Fruit fly (Drosophila melanogaster): ENCODE results near the gene CG42674.
A peak's percentile ranks its signal among the peaks of the same experiment; 100 is the strongest.

Gene CG42674

DNA sequence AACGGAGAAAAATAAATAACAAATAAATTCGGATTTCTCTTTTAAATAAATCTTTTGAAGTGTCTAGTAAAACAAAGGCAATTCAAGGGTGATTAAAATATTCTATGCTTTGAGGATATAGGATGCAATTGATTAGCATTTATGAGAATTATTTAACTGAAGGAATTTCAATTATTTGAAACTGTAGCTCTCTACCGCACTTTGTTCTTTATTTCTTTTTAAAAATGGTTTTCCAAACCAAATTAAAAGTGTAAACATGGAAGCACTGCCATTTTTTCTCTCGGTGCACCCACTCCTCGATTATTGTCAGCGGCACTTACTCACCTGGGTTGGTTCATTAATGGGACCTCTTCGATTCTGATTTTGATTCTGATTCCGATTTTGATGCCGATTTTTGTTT is 30.0 kb downstream of the CG42674 start:
- TF ChIP-seq fd59A (GFP tag; optimal IDR thresholded peaks at IDR 0.05) (no peak), Eip93F (GFP tag; optimal IDR thresholded peaks at IDR 0.05) (no peak), Smox (GFP tag; optimal IDR thresholded peaks at IDR 0.05) (peak; percentile 55), fkh (GFP tag; optimal IDR thresholded peaks at IDR 0.05) (no peak), Hr39 (GFP tag; optimal IDR thresholded peaks at IDR 0.05) (peak; percentile 61), Eip78C (GFP tag) (peak; percentile 88), vri (GFP tag; optimal IDR thresholded peaks at IDR 0.05) (peak; percentile 10), CG10631 (GFP tag; optimal IDR thresholded peaks at IDR 0.05) (peak; percentile 39), Sox102F (GFP tag; optimal IDR thresholded peaks at IDR 0.05) (peak; percentile 42), CG11762 (GFP tag; optimal IDR thresholded peaks at IDR 0.05; ENCODE audit: insufficient read depth) (no peak), OdsH (GFP tag; optimal IDR thresholded peaks at IDR 0.05) (peak; percentile 27), achi (GFP tag; optimal IDR thresholded peaks at IDR 0.05) (no peak), CG3919 (GFP tag; optimal IDR thresholded peaks at IDR 0.05) (peak; percentile 32), Hr4 (GFP tag; optimal IDR thresholded peaks at IDR 0.05) (no peak), ss (GFP tag; optimal IDR thresholded peaks at IDR 0.05) (no peak), CG34406 (GFP tag; optimal IDR thresholded peaks at IDR 0.05) (no peak), cyc (GFP tag; optimal IDR thresholded peaks at IDR 0.05) (peak; percentile 45), lz (GFP tag; optimal IDR thresholded peaks at IDR 0.05) (peak; percentile 43), CG8119 (GFP tag; IDR thresholded peaks at IDR 0.05) (no peak), CG6276 (GFP tag; optimal IDR thresholded peaks at IDR 0.05) (no peak), Sox15 (GFP tag; optimal IDR thresholded peaks at IDR 0.05) (no peak), CG9139 (GFP tag; optimal IDR thresholded peaks at IDR 0.05) (no peak), CG1621 (tag; optimal IDR thresholded peaks at IDR 0.05) (no peak), CG8319 (GFP tag; optimal IDR thresholded peaks at IDR 0.05) (no peak), CG4318 (GFP tag; optimal IDR thresholded peaks at IDR 0.05) (no peak), CG32006 (GFP tag; optimal IDR thresholded peaks at IDR 0.05) (no peak), Met (GFP tag; optimal IDR thresholded peaks at IDR 0.05) (peak; percentile 63), net (GFP tag; optimal IDR thresholded peaks at IDR 0.05) (peak; percentile 5), acj6 (GFP tag; optimal IDR thresholded peaks at IDR 0.05) (peak; percentile 25), CG31627 (GFP tag; optimal IDR thresholded peaks at IDR 0.05) (peak; percentile 53), CG16779 (tag; optimal IDR thresholded peaks at IDR 0.05) (no peak), Sox14 (GFP tag; optimal IDR thresholded peaks at IDR 0.05) (peak; percentile 34), salr (GFP tag; optimal IDR thresholded peaks at IDR 0.05) (no peak), Hr38 (GFP tag; optimal IDR thresholded peaks at IDR 0.05) (no peak), CG11902 (GFP tag; optimal IDR thresholded peaks at IDR 0.05) (no peak), CG7368 (GFP tag; optimal IDR thresholded peaks at IDR 0.05) (no peak), CG15336 (GFP tag; IDR thresholded peaks at IDR 0.05) (no peak), pdm3 (GFP tag; optimal IDR thresholded peaks at IDR 0.05) (peak; percentile 10), dac (GFP tag; optimal IDR thresholded peaks at IDR 0.05) (no peak), Gug (GFP tag; IDR thresholded peaks at IDR 0.05) (no peak), spab (GFP tag; optimal IDR thresholded peaks at IDR 0.05) (no peak), CG10669 (GFP tag; optimal IDR thresholded peaks at IDR 0.05) (peak; percentile 37), Ets96B (tag; optimal IDR thresholded peaks at IDR 0.05) (peak; percentile 35), CG6163 (GFP tag; IDR thresholded peaks at IDR 0.05) (no peak), Eip75B (GFP tag; optimal IDR thresholded peaks at IDR 0.05) (peak; percentile 35), svp (GFP tag) (peak; percentile 86), CG8632 (GFP tag; optimal IDR thresholded peaks at IDR 0.05) (no peak), CG11294 (GFP tag; IDR thresholded peaks at IDR 0.05) (no peak), Blimp-1 (GFP tag; optimal IDR thresholded peaks at IDR 0.05) (no peak), eg (GFP tag; IDR thresholded peaks at IDR 0.05) (no peak), topi (GFP tag; optimal IDR thresholded peaks at IDR 0.05) (peak; percentile 46), CG6854 (GFP tag; optimal IDR thresholded peaks at IDR 0.05) (no peak), esn (GFP tag; optimal IDR thresholded peaks at IDR 0.05) (no peak), Lpt (GFP tag; optimal IDR thresholded peaks at IDR 0.05) (no peak)

Data from whole organism, prepupa.